Comparison of ENCODE assay signal across 1 fruit fly cellular context in genomic region chr3L:3862504-3863380, dm6.
A peak's percentile ranks its signal among the peaks of the same experiment; 100 is the strongest.
TF ChIP-seq lines count a peak whose summit lies in the region.

No protein-coding gene starts in this region.

TF ChIP-seq in whole organism, embryonic, 481 proteins besides CTCF, POLR2A, EP300 and RAD21 (continued from another document and continues in another):
- TF ChIP-seq kay (GFP tag; optimal IDR thresholded peaks at IDR 0.05; lab: Kevin White, UChicago) (peak; percentile 32), CG34376 (GFP tag; optimal IDR thresholded peaks at IDR 0.05; lab: Kevin White, UChicago) (no peak), dati (GFP tag; IDR thresholded peaks at IDR 0.05; lab: Robert Waterston, UW) (no peak), Hsf (GFP tag; optimal IDR thresholded peaks at IDR 0.05; lab: Kevin White, UChicago) (peak; percentile 77), CG32772 (GFP tag; IDR thresholded peaks at IDR 0.05; lab: Robert Waterston, UW) (no peak), Abd-B (GFP tag; optimal IDR thresholded peaks at IDR 0.05; lab: Kevin White, UChicago) (peak; percentile 26), sc (optimal IDR thresholded peaks at IDR 0.05; lab: Kevin White, UChicago) (no peak), sc (GFP tag; optimal IDR thresholded peaks at IDR 0.05; lab: Kevin White, UChicago) (peak; percentile 54), btn (GFP tag; optimal IDR thresholded peaks at IDR 0.05; lab: Kevin White, UChicago) (peak; percentile 65), wor (GFP tag; IDR thresholded peaks at IDR 0.05; lab: Robert Waterston, UW) (0 out of 2 replicates have a peak, but pooled peaks have one; percentile 19), pfk (GFP tag; optimal IDR thresholded peaks at IDR 0.05; lab: Kevin White, UChicago) (no peak), Hr51 (GFP tag; optimal IDR thresholded peaks at IDR 0.05; lab: Kevin White, UChicago) (peak; percentile 29 to 59), ATbp (GFP tag; optimal IDR thresholded peaks at IDR 0.05; lab: Kevin White, UChicago) (peak; percentile 3), CG14860 (GFP tag; IDR thresholded peaks at IDR 0.05; lab: Robert Waterston, UW; ENCODE audit: partially characterized antibody) (no peak), CG16863 (GFP tag; optimal IDR thresholded peaks at IDR 0.05; lab: Kevin White, UChicago) (peak; percentile 77), NC2β (GFP tag; optimal IDR thresholded peaks at IDR 0.05; lab: Kevin White, UChicago) (peak; percentile 83), twi (tag; optimal IDR thresholded peaks at IDR 0.05; lab: Kevin White, UChicago) (peak; percentile 60), hb (GFP tag; IDR thresholded peaks at IDR 0.05; lab: Robert Waterston, UW; ENCODE audit: partially characterized antibody) (no peak), CG10321 (GFP tag; IDR thresholded peaks at IDR 0.05; lab: Robert Waterston, UW) (no peak), Dip3 (GFP tag; optimal IDR thresholded peaks at IDR 0.05; lab: Kevin White, UChicago) (no peak), CG7372 (GFP tag; IDR thresholded peaks at IDR 0.05; lab: Robert Waterston, UW) (no peak), E2f2 (GFP tag; IDR thresholded peaks at IDR 0.05; lab: Robert Waterston, UW) (no peak), CG1832 (GFP tag; optimal IDR thresholded peaks at IDR 0.05; lab: Kevin White, UChicago) (no peak), org-1 (GFP tag; optimal IDR thresholded peaks at IDR 0.05; lab: Kevin White, UChicago) (peak; percentile 1), lov (optimal IDR thresholded peaks at IDR 0.05; lab: Kevin White, UChicago) (no peak), lov (GFP tag; IDR thresholded peaks at IDR 0.05; lab: Robert Waterston, UW) (peak; percentile 73; the same call in 1 of the 3 replicates), MTF-1 (GFP tag; optimal IDR thresholded peaks at IDR 0.05; lab: Kevin White, UChicago; ENCODE audit: borderline replicate concordance) (peak; percentile 33), Hey (tag; optimal IDR thresholded peaks at IDR 0.05; lab: Kevin White, UChicago) (no peak), CG11560 (tag; IDR thresholded peaks at IDR 0.05; lab: Robert Waterston, UW) (no peak), kni (GFP tag; optimal IDR thresholded peaks at IDR 0.05; lab: Kevin White, UChicago) (peak; percentile 66), Hr78 (GFP tag; optimal IDR thresholded peaks at IDR 0.05; lab: Kevin White, UChicago) (peak in 1 of 2 experiments; percentile 56), Spps (tag; optimal IDR thresholded peaks at IDR 0.05; lab: Kevin White, UChicago) (peak; percentile 1), CG6254 (GFP tag; optimal IDR thresholded peaks at IDR 0.05; lab: Kevin White, UChicago) (peak; percentile 63), Meics (GFP tag; optimal IDR thresholded peaks at IDR 0.05; lab: Kevin White, UChicago) (no peak), HLH3B (GFP tag; IDR thresholded peaks at IDR 0.05; lab: Robert Waterston, UW) (peak; percentile 58; the same call in 1 of the 2 replicates), dmrt99B (tag; optimal IDR thresholded peaks at IDR 0.05; lab: Kevin White, UChicago) (peak; percentile 69), CG2202 (tag; optimal IDR thresholded peaks at IDR 0.05; lab: Kevin White, UChicago) (peak; percentile 76), dpn (GFP tag; optimal IDR thresholded peaks at IDR 0.05; lab: Kevin White, UChicago) (peak in 1 of 2 experiments; percentile 61), CG4707 (GFP tag; optimal IDR thresholded peaks at IDR 0.05; lab: Kevin White, UChicago) (peak; percentile 51), Ssrp (tag; optimal IDR thresholded peaks at IDR 0.05; lab: Kevin White, UChicago) (peak; percentile 74), esg (GFP tag; conservative IDR thresholded peaks at IDR 0.05; lab: Robert Waterston, UW) (peak; percentile 55), HLH4C (GFP tag; IDR thresholded peaks at IDR 0.05; lab: Robert Waterston, UW; ENCODE audit: partially characterized antibody) (no peak), CG7928 (GFP tag; optimal IDR thresholded peaks at IDR 0.05; lab: Kevin White, UChicago) (no peak), CG13287 (GFP tag; IDR thresholded peaks at IDR 0.05; lab: Robert Waterston, UW; ENCODE audit: partially characterized antibody) (no peak), jing (GFP tag; optimal IDR thresholded peaks at IDR 0.05; lab: Kevin White, UChicago) (peak; percentile 71), aop (GFP tag; IDR thresholded peaks at IDR 0.05; lab: Robert Waterston, UW) (no peak), D19B (GFP tag; optimal IDR thresholded peaks at IDR 0.05; lab: Kevin White, UChicago) (no peak), cad (GFP tag; optimal IDR thresholded peaks at IDR 0.05; lab: Kevin White, UChicago) (no peak), CG1602 (GFP tag; optimal IDR thresholded peaks at IDR 0.05; lab: Kevin White, UChicago) (peak; percentile 83), CG15696 (tag; optimal IDR thresholded peaks at IDR 0.05; lab: Kevin White, UChicago) (peak; percentile 85), Dfd (GFP tag; optimal IDR thresholded peaks at IDR 0.05; lab: Kevin White, UChicago) (no peak), Lim3 (GFP tag; IDR thresholded peaks at IDR 0.05; lab: Robert Waterston, UW) (no peak), ash1 (GFP tag; optimal IDR thresholded peaks at IDR 0.05; lab: Kevin White, UChicago) (no peak), Mrtf (GFP tag; IDR thresholded peaks at IDR 0.05; lab: Robert Waterston, UW) (no peak), CG10543 (GFP tag; optimal IDR thresholded peaks at IDR 0.05; lab: Kevin White, UChicago) (no peak), Sry-δ (GFP tag; optimal IDR thresholded peaks at IDR 0.05; lab: Kevin White, UChicago) (peak; percentile 33), crol (GFP tag; IDR thresholded peaks at IDR 0.05; lab: Robert Waterston, UW) (peak; percentile 81), Adf1 (GFP tag; IDR thresholded peaks at IDR 0.05; lab: Robert Waterston, UW) (no peak), da (GFP tag; optimal IDR thresholded peaks at IDR 0.05; lab: Kevin White, UChicago) (peak; percentile 32), CG12104 (GFP tag; optimal IDR thresholded peaks at IDR 0.05; lab: Kevin White, UChicago) (peak; percentile 20), C15 (GFP tag; IDR thresholded peaks at IDR 0.05; lab: Robert Waterston, UW) (no peak), Fer2 (tag; optimal IDR thresholded peaks at IDR 0.05; lab: Kevin White, UChicago) (no peak), eyg (GFP tag; optimal IDR thresholded peaks at IDR 0.05; lab: Kevin White, UChicago) (no peak), Hmx (GFP tag; optimal IDR thresholded peaks at IDR 0.05; lab: Kevin White, UChicago) (no peak), TFAM (GFP tag; optimal IDR thresholded peaks at IDR 0.05; lab: Kevin White, UChicago) (peak; percentile 34), Atf3 (GFP tag; optimal IDR thresholded peaks at IDR 0.05; lab: Kevin White, UChicago) (peak; percentile 73), tgo (GFP tag; IDR thresholded peaks at IDR 0.05; lab: Robert Waterston, UW) (peak; percentile 51; the same call in 1 of the 3 replicates), H2.0 (GFP tag; IDR thresholded peaks at IDR 0.05; lab: Robert Waterston, UW) (peak; percentile 41; the same call in 1 of the 2 replicates), salm (tag; optimal IDR thresholded peaks at IDR 0.05; lab: Kevin White, UChicago) (peak; percentile 9), CG11504 (tag; optimal IDR thresholded peaks at IDR 0.05; lab: Kevin White, UChicago) (peak; percentile 82), gt (GFP tag; IDR thresholded peaks at IDR 0.05; lab: Robert Waterston, UW) (no peak), CG18262 (tag; optimal IDR thresholded peaks at IDR 0.05; lab: Kevin White, UChicago) (peak; percentile 83), al (GFP tag; IDR thresholded peaks at IDR 0.05; lab: Robert Waterston, UW) (no peak), bcd (GFP tag; optimal IDR thresholded peaks at IDR 0.05; lab: Kevin White, UChicago) (peak; percentile 27), bowl (GFP tag; IDR thresholded peaks at IDR 0.05; lab: Robert Waterston, UW) (no peak), schlank (tag; optimal IDR thresholded peaks at IDR 0.05; lab: Kevin White, UChicago) (no peak), pnt (GFP tag; optimal IDR thresholded peaks at IDR 0.05; lab: Kevin White, UChicago) (no peak), ci (GFP tag; IDR thresholded peaks at IDR 0.05; lab: Robert Waterston, UW) (peak; percentile 80), yki (optimal IDR thresholded peaks at IDR 0.05; lab: Kevin White, UChicago) (no peak), CG9215 (GFP tag; IDR thresholded peaks at IDR 0.05; lab: Robert Waterston, UW) (no peak), zen (tag; optimal IDR thresholded peaks at IDR 0.05; lab: Kevin White, UChicago) (peak; percentile 78), pho (GFP tag; optimal IDR thresholded peaks at IDR 0.05; lab: Kevin White, UChicago) (no peak), CG14710 (tag; optimal IDR thresholded peaks at IDR 0.05; lab: Kevin White, UChicago) (peak; percentile 82), Myb (GFP tag; optimal IDR thresholded peaks at IDR 0.05; lab: Kevin White, UChicago) (no peak), phol (tag; optimal IDR thresholded peaks at IDR 0.05; lab: Kevin White, UChicago) (peak; percentile 85), Sin3A (optimal IDR thresholded peaks at IDR 0.05; lab: Kevin White, UChicago) (no peak), CG9817 (tag; optimal IDR thresholded peaks at IDR 0.05; lab: Kevin White, UChicago) (no peak), CG4404 (GFP tag; IDR thresholded peaks at IDR 0.05; lab: Robert Waterston, UW) (peak; percentile 35; the same call in 1 of the 2 replicates), Chrac-16 (GFP tag; optimal IDR thresholded peaks at IDR 0.05; lab: Kevin White, UChicago) (peak; percentile 69), vvl (GFP tag; IDR thresholded peaks at IDR 0.05; lab: Robert Waterston, UW) (peak; percentile 51; the same call in 1 of the 2 replicates), Max (GFP tag; optimal IDR thresholded peaks at IDR 0.05; lab: Kevin White, UChicago) (peak; percentile 63), so (GFP tag; IDR thresholded peaks at IDR 0.05; lab: Robert Waterston, UW) (peak; percentile 43; the same call in 1 of the 3 replicates), ftz-f1 (GFP tag; optimal IDR thresholded peaks at IDR 0.05; lab: Kevin White, UChicago) (no peak), caup (GFP tag; optimal IDR thresholded peaks at IDR 0.05; lab: Kevin White, UChicago; ENCODE audit: severe bottlenecking) (peak; percentile 15), tll (GFP tag; optimal IDR thresholded peaks at IDR 0.05; lab: Kevin White, UChicago) (no peak), CG10267 (tag; optimal IDR thresholded peaks at IDR 0.05; lab: Kevin White, UChicago) (peak; percentile 83), unpg (GFP tag; optimal IDR thresholded peaks at IDR 0.05; lab: Kevin White, UChicago) (peak; percentile 74), CG17568 (GFP tag; optimal IDR thresholded peaks at IDR 0.05; lab: Kevin White, UChicago) (peak; percentile 38), danr (GFP tag; IDR thresholded peaks at IDR 0.05; lab: Robert Waterston, UW) (no peak), CG16779 (GFP tag; IDR thresholded peaks at IDR 0.05; lab: Robert Waterston, UW) (no peak), CG4282 (GFP tag; optimal IDR thresholded peaks at IDR 0.05; lab: Kevin White, UChicago) (no peak), Dip2 (GFP tag; IDR thresholded peaks at IDR 0.05; lab: Robert Waterston, UW) (no peak), CG7987 (GFP tag; optimal IDR thresholded peaks at IDR 0.05; lab: Kevin White, UChicago) (no peak), CG3726 (GFP tag; IDR thresholded peaks at IDR 0.05; lab: Robert Waterston, UW) (no peak), z (GFP tag; IDR thresholded peaks at IDR 0.05; lab: Robert Waterston, UW) (peak; percentile 75), HLH54F (GFP tag; optimal IDR thresholded peaks at IDR 0.05; lab: Kevin White, UChicago) (peak; percentile 3), CG10565 (GFP tag; optimal IDR thresholded peaks at IDR 0.05; lab: Kevin White, UChicago) (peak; percentile 39), Drgx (GFP tag; IDR thresholded peaks at IDR 0.05; lab: Robert Waterston, UW) (no peak), Ravus (GFP tag; IDR thresholded peaks at IDR 0.05; lab: Robert Waterston, UW) (no peak), inv (GFP tag; IDR thresholded peaks at IDR 0.05; lab: Robert Waterston, UW; ENCODE audit: partially characterized antibody) (no peak), Dbx (GFP tag; IDR thresholded peaks at IDR 0.05; lab: Robert Waterston, UW) (no peak), rib (GFP tag; IDR thresholded peaks at IDR 0.05; lab: Robert Waterston, UW) (no peak), fd64A (GFP tag; optimal IDR thresholded peaks at IDR 0.05; lab: Kevin White, UChicago) (peak; percentile 27), Six4 (GFP tag; optimal IDR thresholded peaks at IDR 0.05; lab: Kevin White, UChicago) (peak; percentile 68), dmrt11E (tag; optimal IDR thresholded peaks at IDR 0.05; lab: Kevin White, UChicago) (peak; percentile 95), slp2 (GFP tag; optimal IDR thresholded peaks at IDR 0.05; lab: Kevin White, UChicago) (peak; percentile 57), Rx (GFP tag; IDR thresholded peaks at IDR 0.05; lab: Robert Waterston, UW) (no peak), CG12744 (GFP tag; optimal IDR thresholded peaks at IDR 0.05; lab: Kevin White, UChicago) (peak; percentile 23), nmo (GFP tag; optimal IDR thresholded peaks at IDR 0.05; lab: Kevin White, UChicago) (peak; percentile 85), Opbp (GFP tag; IDR thresholded peaks at IDR 0.05; lab: Robert Waterston, UW; ENCODE audit: partially characterized antibody) (no peak), CG31224 (GFP tag; IDR thresholded peaks at IDR 0.05; lab: Robert Waterston, UW) (no peak), Dll (GFP tag; IDR thresholded peaks at IDR 0.05; lab: Robert Waterston, UW; ENCODE audit: partially characterized antibody) (no peak), CG2678 (tag; optimal IDR thresholded peaks at IDR 0.05; lab: Kevin White, UChicago) (peak; percentile 73), CG34224 (GFP tag; IDR thresholded peaks at IDR 0.05; lab: Robert Waterston, UW; ENCODE audit: partially characterized antibody) (no peak), CG10959 (GFP tag; IDR thresholded peaks at IDR 0.05; lab: Robert Waterston, UW) (peak; percentile 85), insv (GFP tag; optimal IDR thresholded peaks at IDR 0.05; lab: Kevin White, UChicago) (no peak), usp (GFP tag; optimal IDR thresholded peaks at IDR 0.05; lab: Kevin White, UChicago) (no peak), sr (GFP tag; IDR thresholded peaks at IDR 0.05; lab: Robert Waterston, UW) (no peak), ham (GFP tag; IDR thresholded peaks at IDR 0.05; lab: Robert Waterston, UW) (no peak), CrebB (tag; optimal IDR thresholded peaks at IDR 0.05; lab: Kevin White, UChicago) (peak; percentile 30), HLHmδ (GFP tag; optimal IDR thresholded peaks at IDR 0.05; lab: Kevin White, UChicago) (no peak), MESR4 (GFP tag; optimal IDR thresholded peaks at IDR 0.05; lab: Kevin White, UChicago) (peak; percentile 3), Xrp1 (GFP tag; IDR thresholded peaks at IDR 0.05; lab: Robert Waterston, UW) (peak; percentile 86), CG14667 (GFP tag; IDR thresholded peaks at IDR 0.05; lab: Robert Waterston, UW) (peak; percentile 11; the same call in 1 of the 2 replicates)
